Worm (Caenorhabditis elegans) whole organism, young adult: ENCODE data around the gene plk-3.

Experiments
- T26A5.8 ChIP-seq: sonication (generic microtip); optimal IDR thresholded peaks from 2 replicates; lab custom pipeline; 2016; ENCODE audit warnings: missing genetic modification characterization, missing compliant biosample characterization
- ZK185.1 ChIP-seq: sonication (generic microtip); optimal IDR thresholded peaks from 2 replicates; lab custom pipeline; 2016; ENCODE audit warnings: mild to moderate bottlenecking, missing genetic modification characterization, missing compliant biosample characterization; ENCODE audit not compliant: poor library complexity, severe bottlenecking
- ceh-91 ChIP-seq: fragments of 200-800 bp; sonication (Bioruptor generic); IDR thresholded peaks from 2 replicates; pipeline ENCODE4 v1.3.6; 2022; ENCODE audit warnings: missing genetic modification reagents, missing genetic modification characterization, missing compliant biosample characterization
- egrh-3 ChIP-seq: fragments of 200-800 bp; sonication (Bioruptor generic); IDR thresholded peaks from 2 replicates; pipeline ENCODE4 v1.3.6; 2022; ENCODE audit warnings: missing genetic modification reagents, missing genetic modification characterization, missing compliant biosample characterization
- hlh-12 ChIP-seq: sonication (generic microtip); optimal IDR thresholded peaks from 2 replicates; lab custom pipeline; 2016; ENCODE audit warnings: missing genetic modification characterization, missing compliant biosample characterization
- lin-35 ChIP-seq, 3 experiments: fragments of 150-350 bp in 2 of 3; sonication (generic microtip) in 1 of 3; optimal IDR thresholded peaks; 2 replicates each; lab custom pipeline; 2014 to 2018; ENCODE audit warnings: missing biosample characterization in 3 of 3, missing genetic modification characterization in 3 of 3, missing genetic modification reagents in 3 of 3
- mcd-1 ChIP-seq: fragments of 200-800 bp; sonication (Bioruptor generic); IDR thresholded peaks from 2 replicates; pipeline ENCODE4 v1.3.6; 2022; ENCODE audit warnings: missing genetic modification reagents, missing genetic modification characterization, missing compliant biosample characterization
- mel-28 ChIP-seq: sonication (generic microtip); optimal IDR thresholded peaks from 2 replicates; lab custom pipeline; 2016; ENCODE audit warnings: borderline replicate concordance, mild to moderate bottlenecking, missing genetic modification characterization, missing compliant biosample characterization
- unc-62 ChIP-seq: fragments of 150-350 bp; optimal IDR thresholded peaks from 2 replicates; lab custom pipeline; 2014; ENCODE audit warnings: missing biosample characterization, missing genetic modification reagents, missing genetic modification characterization

ce11 chrIV:7521591-7521990 is 48.6 kb upstream of the plk-3 start:
- no peak for TF ChIP-seq ZK185.1 (tag; lab: Kevin White, UChicago)
- no peak for TF ChIP-seq egrh-3 (GFP tag; lab: Robert Waterston, UW)
- no peak for TF ChIP-seq unc-62 (GFP tag; lab: Kevin White, UChicago)
- TF ChIP-seq mcd-1, result no peak
- TF ChIP-seq ceh-91 (GFP tag; lab: Robert Waterston, UW), result no peak
- TF ChIP-seq lin-35 (GFP tag; optimal IDR thresholded peaks at IDR 0.05; lab: Kevin White, UChicago), result no peak
- TF ChIP-seq mel-28 (tag; lab: Kevin White, UChicago), result no peak
- TF ChIP-seq hlh-12 (tag; lab: Kevin White, UChicago), result no peak
- no peak for TF ChIP-seq T26A5.8 (tag; lab: Kevin White, UChicago)
